Fruit fly (Drosophila melanogaster) whole organism: Measurements from ENCODE around the gene Lcp65Ae.

ENCODE experiments used
- CG8478 ChIP-seq: fragments of >200 bp; optimal IDR thresholded peaks from 2 replicates; lab custom pipeline; 2018; ENCODE audit warnings: inconsistent platforms
- pan ChIP-seq: fragments of >200 bp; optimal IDR thresholded peaks from 2 replicates; lab custom pipeline; 2017
- psq ChIP-seq: fragments of >200 bp; optimal IDR thresholded peaks from 2 replicates; lab custom pipeline; 2017
- usp ChIP-seq: fragments of >200 bp; optimal IDR thresholded peaks from 2 replicates; lab custom pipeline; 2017; ENCODE audit warnings: missing biosample characterization, missing genetic modification characterization, mixed read lengths

- TF ChIP-seq usp = no peak
- no peak for TF ChIP-seq CG8478 (lab: Kevin White, UChicago)
- no peak for TF ChIP-seq pan
- TF ChIP-seq psq (lab: Kevin White, UChicago) = no peak
Observed at dm6 chr3L:6093213-6093612, 44.7 kb downstream of the Lcp65Ae start, which contains the start of gene CG10469.
